Worm (Caenorhabditis elegans): ENCODE results near the gene C11G10.1.

Gene C11G10.1

DNA sequence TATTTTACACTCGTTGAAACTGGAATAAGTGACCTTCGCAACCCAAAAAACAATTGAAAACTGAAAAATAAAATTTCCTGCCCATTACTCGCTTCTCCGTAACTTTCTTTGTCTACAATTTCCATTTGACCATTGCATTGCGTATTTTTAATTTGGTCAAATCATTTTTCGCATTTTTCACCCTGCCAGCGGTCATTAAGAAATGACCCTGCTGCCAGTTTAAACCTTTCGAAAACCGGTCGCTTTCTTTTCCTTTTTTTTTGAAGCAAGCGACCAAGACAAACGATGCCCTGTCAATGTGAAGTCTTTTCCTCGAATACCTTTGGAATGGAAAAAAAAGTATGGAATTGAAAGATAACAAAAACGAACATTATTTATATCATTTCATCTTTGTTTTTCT lies 2.4 kb upstream of the C11G10.1 start:
- TF ChIP-seq sem-2 (GFP tag; optimal IDR thresholded peaks at IDR 0.05) = no peak
- TF ChIP-seq lin-32 (GFP tag; optimal IDR thresholded peaks at IDR 0.05) = no peak
- TF ChIP-seq elt-3 (tag; optimal IDR thresholded peaks at IDR 0.05) = no peak
- TF ChIP-seq blmp-1 (tag; optimal IDR thresholded peaks at IDR 0.05) = no peak
- TF ChIP-seq nhr-237 (tag; optimal IDR thresholded peaks at IDR 0.05) = no peak
- TF ChIP-seq mls-2 (tag; optimal IDR thresholded peaks at IDR 0.05) = no peak
- no peak for TF ChIP-seq sptf-1 (tag; optimal IDR thresholded peaks at IDR 0.05)
- TF ChIP-seq elt-1 (tag; optimal IDR thresholded peaks at IDR 0.05; ENCODE audit: borderline replicate concordance, insufficient read depth) = no peak
- TF ChIP-seq tbx-8 (GFP tag; optimal IDR thresholded peaks at IDR 0.05) = no peak

DNA sequence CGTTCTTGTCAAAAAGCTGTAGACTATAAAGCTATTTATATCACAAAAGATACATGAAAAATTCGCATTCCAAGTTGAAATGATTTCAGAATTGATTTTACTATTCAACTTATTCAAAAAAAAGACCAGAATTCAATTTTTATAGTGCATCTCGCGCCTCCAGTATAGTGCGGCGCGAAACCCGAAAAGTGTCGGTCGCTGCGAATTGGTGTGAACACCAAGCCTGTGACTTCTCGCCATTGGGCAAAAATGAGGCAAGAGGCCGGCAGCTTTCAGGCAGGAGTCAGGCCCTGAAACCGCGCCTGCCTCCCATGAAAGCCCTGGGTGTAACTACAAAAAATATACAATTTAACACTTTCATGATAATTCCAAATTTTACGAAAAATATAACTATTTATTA lies 813 bp upstream of the C11G10.1 start:
- no peak for TF ChIP-seq ces-1 (GFP tag; optimal IDR thresholded peaks at IDR 0.05)
- TF ChIP-seq mls-2 (tag; optimal IDR thresholded peaks at IDR 0.05) = no peak
- TF ChIP-seq ham-2 (GFP tag; optimal IDR thresholded peaks at IDR 0.05) = no peak
- no peak for TF ChIP-seq M03D4.4 (tag; optimal IDR thresholded peaks at IDR 0.05)
- TF ChIP-seq ceh-83 (GFP tag; optimal IDR thresholded peaks at IDR 0.05) = no peak
- TF ChIP-seq nhr-76 (tag; optimal IDR thresholded peaks at IDR 0.05) = no peak

DNA sequence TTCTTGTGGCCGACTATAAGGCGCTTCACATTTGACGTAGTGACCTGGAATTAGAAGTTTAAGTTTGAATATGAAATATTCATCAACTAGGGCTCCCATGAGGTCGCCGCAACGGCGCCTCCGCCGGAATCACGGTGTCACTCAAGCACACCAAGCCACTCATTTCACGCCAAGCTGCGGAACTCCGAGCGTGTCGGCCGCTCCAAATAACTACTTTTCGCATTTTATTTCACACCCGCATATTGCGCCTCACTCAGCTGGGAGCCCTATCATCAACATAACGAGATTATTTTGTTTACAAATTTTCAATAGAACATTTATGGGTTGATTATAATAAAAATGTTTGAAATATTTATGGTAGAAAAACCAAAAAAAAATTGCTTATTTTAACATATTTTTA lies 695 bp downstream of the C11G10.1 start:
- TF ChIP-seq nhr-237 (tag; optimal IDR thresholded peaks at IDR 0.05) (no peak), bed-3 (GFP tag; optimal IDR thresholded peaks at IDR 0.05) (no peak), elt-1 (tag; optimal IDR thresholded peaks at IDR 0.05; ENCODE audit: borderline replicate concordance, insufficient read depth) (no peak), lin-13 (tag; optimal IDR thresholded peaks at IDR 0.05) (no peak), lin-32 (GFP tag; optimal IDR thresholded peaks at IDR 0.05) (no peak), hlh-1 (tag; optimal IDR thresholded peaks at IDR 0.05) (no peak), ces-1 (GFP tag; optimal IDR thresholded peaks at IDR 0.05) (no peak), ceh-43 (GFP tag; optimal IDR thresholded peaks at IDR 0.05) (no peak), lsy-2 (tag; optimal IDR thresholded peaks at IDR 0.05) (no peak), drap-1 (GFP tag; optimal IDR thresholded peaks at IDR 0.05) (no peak), snpc-4 (tag; optimal IDR thresholded peaks at IDR 0.05) (no peak), M03D4.4 (tag; optimal IDR thresholded peaks at IDR 0.05) (no peak), ceh-39 (tag; optimal IDR thresholded peaks at IDR 0.05) (no peak), pha-4 (tag; optimal IDR thresholded peaks at IDR 0.05) (no peak), flh-1 (GFP tag; optimal IDR thresholded peaks at IDR 0.05) (no peak), unc-62 (GFP tag; optimal IDR thresholded peaks at IDR 0.05) (no peak), ztf-11 (tag; optimal IDR thresholded peaks at IDR 0.05) (no peak), nhr-12 (tag; optimal IDR thresholded peaks at IDR 0.05) (no peak)

DNA sequence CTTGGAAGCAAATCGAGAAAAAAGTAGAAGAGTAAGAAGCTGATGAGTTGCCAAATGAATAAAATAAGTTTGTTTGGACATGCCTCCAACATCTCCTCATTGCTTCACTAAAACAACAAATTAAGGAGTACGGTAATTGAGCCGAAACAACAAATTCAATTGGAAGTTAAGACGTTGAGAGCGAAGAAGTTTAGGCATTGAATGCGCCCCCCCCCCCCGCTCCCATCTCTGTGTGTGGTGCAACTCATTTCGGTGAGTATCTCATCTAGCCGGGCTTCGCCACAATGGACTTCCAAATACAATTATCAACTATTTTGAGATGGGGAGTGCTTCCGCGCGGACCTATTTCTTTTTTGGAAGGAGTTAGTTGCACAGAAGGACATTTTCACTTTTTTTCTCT lies 3.5 kb downstream of the C11G10.1 start:
- TF ChIP-seq ztf-11 (tag; optimal IDR thresholded peaks at IDR 0.05) = no peak
- TF ChIP-seq hlh-1 (tag; optimal IDR thresholded peaks at IDR 0.05) = no peak
- peak; percentile 91 for TF ChIP-seq ces-1 (GFP tag; optimal IDR thresholded peaks at IDR 0.05)
- no peak for TF ChIP-seq elt-1 (tag; optimal IDR thresholded peaks at IDR 0.05; ENCODE audit: borderline replicate concordance, insufficient read depth)
- TF ChIP-seq lin-13 (tag; optimal IDR thresholded peaks at IDR 0.05) = no peak
- TF ChIP-seq nhr-12 (tag; optimal IDR thresholded peaks at IDR 0.05) = no peak

DNA sequence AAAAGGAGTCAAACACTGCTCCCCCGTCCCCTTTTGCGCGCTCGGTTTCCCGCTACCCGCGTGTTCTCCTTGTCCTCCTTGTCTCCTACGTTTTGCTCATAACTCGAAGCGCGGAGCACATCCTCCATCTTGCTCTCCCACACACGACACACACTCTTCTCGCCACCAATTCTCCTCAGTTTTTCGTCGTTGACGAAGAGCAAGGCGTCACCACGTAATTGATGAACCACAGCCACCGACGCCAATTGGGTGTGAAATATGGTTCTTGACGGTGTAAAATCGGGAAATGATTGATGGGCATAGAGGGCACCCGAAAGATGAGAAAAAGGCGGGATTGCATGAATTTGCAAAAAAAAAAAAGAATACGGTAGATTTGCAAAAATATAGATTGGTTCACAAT lies 9.7 kb downstream of the C11G10.1 start:
- TF ChIP-seq nhr-12 (tag; optimal IDR thresholded peaks at IDR 0.05) (no peak), nhr-237 (tag; optimal IDR thresholded peaks at IDR 0.05) (no peak), nhr-2 (tag; optimal IDR thresholded peaks at IDR 0.05) (no peak), ceh-39 (tag; optimal IDR thresholded peaks at IDR 0.05) (no peak), hlh-1 (tag; optimal IDR thresholded peaks at IDR 0.05) (peak; percentile 58), cnd-1 (tag; optimal IDR thresholded peaks at IDR 0.05) (no peak), unc-120 (tag; optimal IDR thresholded peaks at IDR 0.05; ENCODE audit: poor library complexity, severe bottlenecking) (peak; percentile 14), mab-5 (tag; optimal IDR thresholded peaks at IDR 0.05) (peak; percentile 39), blmp-1 (tag; optimal IDR thresholded peaks at IDR 0.05) (no peak), ham-2 (GFP tag; optimal IDR thresholded peaks at IDR 0.05) (no peak), elt-1 (tag; optimal IDR thresholded peaks at IDR 0.05; ENCODE audit: borderline replicate concordance, insufficient read depth) (no peak), M03D4.4 (tag; optimal IDR thresholded peaks at IDR 0.05) (no peak), bed-3 (GFP tag; optimal IDR thresholded peaks at IDR 0.05) (no peak), nhr-76 (tag; optimal IDR thresholded peaks at IDR 0.05) (no peak), ces-1 (GFP tag; optimal IDR thresholded peaks at IDR 0.05) (peak; percentile 8), drap-1 (GFP tag; optimal IDR thresholded peaks at IDR 0.05) (no peak), unc-62 (GFP tag; optimal IDR thresholded peaks at IDR 0.05) (peak; percentile 74)
